Worm (Caenorhabditis elegans) whole organism, mixed stage, embryonic: Measurements from ENCODE around the gene rpt-6.
A peak's percentile ranks its signal among the peaks of the same experiment; 100 is the strongest.

Experiments
- M03D4.4 ChIP-seq: sonication (generic microtip); optimal IDR thresholded peaks from 2 replicates; lab custom pipeline; 2017; ENCODE audit warnings: mild to moderate bottlenecking, missing genetic modification characterization, missing compliant biosample characterization
- hlh-1 ChIP-seq: fragments of 150-350 bp; optimal IDR thresholded peaks from 2 replicates; lab custom pipeline; 2014; ENCODE audit warnings: missing biosample characterization, missing genetic modification reagents, missing genetic modification characterization
- lin-13 ChIP-seq: fragments of 150-350 bp; optimal IDR thresholded peaks from 2 replicates; lab custom pipeline; 2014; ENCODE audit warnings: missing biosample characterization, missing genetic modification characterization
- lsy-2 ChIP-seq: fragments of 150-350 bp; optimal IDR thresholded peaks from 2 replicates; lab custom pipeline; 2014; ENCODE audit warnings: missing biosample characterization, missing genetic modification characterization
- mls-2 ChIP-seq: sonication (generic microtip); optimal IDR thresholded peaks from 2 replicates; lab custom pipeline; 2016; ENCODE audit warnings: mild to moderate bottlenecking, missing genetic modification characterization, moderate library complexity, missing compliant biosample characterization
- nhr-237 ChIP-seq: fragments of 150-350 bp; optimal IDR thresholded peaks from 2 replicates; lab custom pipeline; 2014; ENCODE audit warnings: missing biosample characterization, missing genetic modification characterization
- nhr-76 ChIP-seq: sonication (generic microtip); optimal IDR thresholded peaks from 2 replicates; lab custom pipeline; 2017; ENCODE audit warnings: missing biosample characterization, missing genetic modification characterization
- pha-4 ChIP-seq: fragments of 150-350 bp; optimal IDR thresholded peaks from 2 replicates; lab custom pipeline; 2018; ENCODE audit warnings: missing biosample characterization, missing genetic modification reagents, missing genetic modification characterization
- sptf-1 ChIP-seq: sonication (generic microtip); optimal IDR thresholded peaks from 2 replicates; lab custom pipeline; 2017; ENCODE audit warnings: mild to moderate bottlenecking, missing genetic modification characterization, moderate library complexity, missing compliant biosample characterization
- tbx-8 ChIP-seq: fragments of 200-800 bp; sonication (Bioruptor generic); optimal IDR thresholded peaks from 2 replicates; lab custom pipeline; 2018; ENCODE audit warnings: mild to moderate bottlenecking, missing genetic modification characterization, moderate library complexity, missing compliant biosample characterization
- unc-39 ChIP-seq: fragments of 150-350 bp; optimal IDR thresholded peaks from 2 replicates; lab custom pipeline; 2014; ENCODE audit warnings: missing biosample characterization, missing genetic modification characterization
- unc-62 ChIP-seq: fragments of 150-350 bp; optimal IDR thresholded peaks from 2 replicates; lab custom pipeline; 2014; ENCODE audit warnings: missing biosample characterization, missing genetic modification reagents, missing genetic modification characterization
- ztf-11 ChIP-seq: fragments of 150-350 bp; optimal IDR thresholded peaks from 2 replicates; lab custom pipeline; 2014; ENCODE audit warnings: missing biosample characterization, missing genetic modification characterization

DNA sequence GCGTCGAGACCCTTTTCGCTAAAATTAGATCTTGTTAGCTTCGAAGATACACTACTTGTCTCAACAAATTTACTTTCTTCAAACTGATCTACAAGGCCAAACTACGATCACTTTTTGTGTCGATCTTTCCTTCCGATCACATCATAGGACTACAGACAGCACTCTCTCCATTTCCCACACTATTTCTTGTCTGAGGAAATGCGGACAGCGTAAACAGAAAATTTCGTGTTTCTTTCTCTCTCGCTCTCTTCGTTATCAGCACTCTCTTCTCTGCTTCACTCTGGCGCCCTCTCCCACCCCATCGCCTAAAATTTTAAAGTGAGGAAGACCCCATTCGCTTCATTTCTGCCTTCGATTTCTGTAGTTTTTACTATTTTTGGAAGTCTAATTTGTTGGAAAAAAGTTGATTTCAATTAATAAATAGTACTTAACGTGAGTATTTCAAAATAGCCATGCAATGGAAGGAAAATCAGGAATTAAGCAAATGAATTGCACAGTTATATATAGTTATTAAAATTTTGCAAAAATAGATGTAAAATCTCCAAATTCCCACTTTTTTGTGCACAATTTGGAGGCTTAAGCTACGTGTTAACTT lies 34.8 kb upstream of the rpt-6 start:
- TF ChIP-seq tbx-8 (GFP tag; lab: Kevin White, UChicago) (no peak), ztf-11 (tag; lab: Kevin White, UChicago) (no peak), M03D4.4 (tag; lab: Kevin White, UChicago) (no peak), sptf-1 (no peak), lsy-2 (tag; lab: Kevin White, UChicago) (no peak), nhr-237 (tag; lab: Kevin White, UChicago) (no peak), nhr-76 (tag; lab: Kevin White, UChicago) (no peak), unc-62 (GFP tag; lab: Kevin White, UChicago) (peak; percentile 7), lin-13 (tag; lab: Kevin White, UChicago) (no peak), pha-4 (tag; lab: Kevin White, UChicago) (peak; percentile 1), mls-2 (tag; lab: Kevin White, UChicago) (no peak), hlh-1 (tag; lab: Kevin White, UChicago) (no peak), unc-39 (tag; lab: Kevin White, UChicago) (no peak)
